Worm (Caenorhabditis elegans) whole organism, midembryonic: Measurements from ENCODE around the gene F55C12.2.

Experiments used
- cog-1 ChIP-seq: sonication (generic microtip); optimal IDR thresholded peaks from 2 replicates; lab custom pipeline; 2016; ENCODE audit warnings: missing genetic modification characterization, missing compliant biosample characterization
- flt-1 ChIP-seq: fragments of 200-800 bp; sonication (Bioruptor generic); IDR thresholded peaks from 2 replicates; pipeline ENCODE4 v1.3.6; 2022; ENCODE audit warnings: missing genetic modification characterization, missing compliant biosample characterization
- klf-2 ChIP-seq: fragments of 200-800 bp; sonication (Bioruptor generic); conservative IDR thresholded peaks from 2 replicates; pipeline ENCODE4 v1.3.6; 2022; ENCODE audit warnings: missing genetic modification reagents, missing genetic modification characterization, missing compliant biosample characterization
- tab-1 ChIP-seq: fragments of 200-800 bp; sonication (Bioruptor generic); IDR thresholded peaks from 2 replicates; pipeline ENCODE4 v1.3.6; 2022; ENCODE audit warnings: missing genetic modification characterization, missing compliant biosample characterization
- ztf-23 ChIP-seq: fragments of 200-800 bp; sonication (Bioruptor generic); IDR thresholded peaks from 2 replicates; pipeline ENCODE4 v1.3.6; 2022; ENCODE audit warnings: missing genetic modification reagents, missing genetic modification characterization, missing compliant biosample characterization

ce11 chrII:5865405-5866308 is 11.0 kb upstream of the F55C12.2 start, which contains the start of gene F55C12.19:
- TF ChIP-seq cog-1 (tag; lab: Kevin White, UChicago) (no peak), tab-1 (GFP tag; lab: Robert Waterston, UW) (no peak), ztf-23 (no peak), klf-2 (GFP tag; lab: Robert Waterston, UW) (no peak), flt-1 (GFP tag; lab: Robert Waterston, UW) (no peak)
